Fruit fly (Drosophila melanogaster): ENCODE data around the gene RhoGAP68F.

RhoGAP68F gene

DNA sequence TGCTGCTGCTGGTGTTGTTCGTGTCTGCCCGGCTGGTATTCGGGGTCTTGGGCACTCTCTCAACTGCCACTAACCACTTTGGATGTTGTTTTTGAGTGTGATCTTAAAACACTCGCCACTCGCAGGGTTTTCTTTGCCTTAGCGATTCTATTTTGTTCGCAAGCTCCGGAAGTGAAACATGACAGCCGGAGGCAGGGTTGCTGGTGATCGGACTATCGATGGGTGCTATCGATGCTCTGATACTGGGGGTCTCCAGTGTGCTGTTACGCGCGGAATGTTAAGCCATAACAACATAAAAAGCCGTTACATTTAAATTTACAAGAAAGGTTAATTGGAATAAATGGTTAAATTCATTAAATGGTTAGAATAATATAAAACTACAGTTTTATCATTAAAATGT lies 13.7 kb upstream of the RhoGAP68F start, which contains the start of gene yps (continued):
- TF ChIP-seq jigr1 (GFP tag; IDR thresholded peaks at IDR 0.05) (no peak), HLH54F (GFP tag; optimal IDR thresholded peaks at IDR 0.05) (peak; percentile 87), Lim3 (GFP tag; IDR thresholded peaks at IDR 0.05) (no peak), CG9876 (GFP tag; optimal IDR thresholded peaks at IDR 0.05) (peak; percentile 92), CG12769 (tag; optimal IDR thresholded peaks at IDR 0.05) (peak; percentile 93), HHEX (GFP tag; optimal IDR thresholded peaks at IDR 0.05) (peak; percentile 97), CG30431 (GFP tag; optimal IDR thresholded peaks at IDR 0.05) (peak; percentile 77), CG33557 (GFP tag; optimal IDR thresholded peaks at IDR 0.05) (peak; percentile 95), lbe (GFP tag; optimal IDR thresholded peaks at IDR 0.05) (peak; percentile 89), CG10274 (GFP tag; optimal IDR thresholded peaks at IDR 0.05) (peak; percentile 90), Bgb (GFP tag; IDR thresholded peaks at IDR 0.05; ENCODE audit: partially characterized antibody) (peak; percentile 89), CG2129 (GFP tag; IDR thresholded peaks at IDR 0.05; ENCODE audit: partially characterized antibody) (peak; percentile 33; the same call in 1 of the 2 replicates), emc (GFP tag; optimal IDR thresholded peaks at IDR 0.05) (peak; percentile 86), CG9437 (GFP tag; optimal IDR thresholded peaks at IDR 0.05) (peak; percentile 78), CG7372 (GFP tag; IDR thresholded peaks at IDR 0.05) (peak; percentile 75), chinmo (GFP tag; IDR thresholded peaks at IDR 0.05; ENCODE audit: partially characterized antibody) (no peak), Dek (tag; optimal IDR thresholded peaks at IDR 0.05) (peak; percentile 85), Ravus (GFP tag; IDR thresholded peaks at IDR 0.05) (peak; percentile 65), CG17186 (GFP tag; optimal IDR thresholded peaks at IDR 0.05) (peak; percentile 100), Ptx1 (GFP tag; IDR thresholded peaks at IDR 0.05) (peak; percentile 82), CG17568 (GFP tag; optimal IDR thresholded peaks at IDR 0.05) (peak; percentile 96), CG12659 (GFP tag; optimal IDR thresholded peaks at IDR 0.05) (peak; percentile 98), schlank (tag; optimal IDR thresholded peaks at IDR 0.05) (peak; percentile 97), CG4424 (GFP tag; optimal IDR thresholded peaks at IDR 0.05) (peak; percentile 92), fd96Cb (tag; optimal IDR thresholded peaks at IDR 0.05) (peak; percentile 71), CG9932 (GFP tag; IDR thresholded peaks at IDR 0.05) (peak; percentile 82), Deaf1 (tag; optimal IDR thresholded peaks at IDR 0.05) (peak; percentile 69), CG12104 (GFP tag; optimal IDR thresholded peaks at IDR 0.05) (peak; percentile 96), Nf-YB (GFP tag; optimal IDR thresholded peaks at IDR 0.05) (peak; percentile 77), nmo (GFP tag; optimal IDR thresholded peaks at IDR 0.05) (peak; percentile 81), CG10462 (GFP tag; optimal IDR thresholded peaks at IDR 0.05) (peak; percentile 73), wek (GFP tag; optimal IDR thresholded peaks at IDR 0.05) (peak; percentile 96), CG16813 (GFP tag; IDR thresholded peaks at IDR 0.05; ENCODE audit: partially characterized antibody) (peak; percentile 79), Oaz (GFP tag; IDR thresholded peaks at IDR 0.05) (peak; percentile 72), ro (GFP tag; IDR thresholded peaks at IDR 0.05) (no peak), CG2712 (tag; optimal IDR thresholded peaks at IDR 0.05) (peak; percentile 91), CHES-1-like (GFP tag; optimal IDR thresholded peaks at IDR 0.05) (peak; percentile 96), klu (GFP tag; IDR thresholded peaks at IDR 0.05) (no peak; the same call in 1 of the 2 replicates), zfh1 (GFP tag; IDR thresholded peaks at IDR 0.05) (peak; percentile 97), Dip3 (GFP tag; optimal IDR thresholded peaks at IDR 0.05) (peak; percentile 84), ems (GFP tag; optimal IDR thresholded peaks at IDR 0.05) (peak; percentile 83), gce (GFP tag; IDR thresholded peaks at IDR 0.05) (peak; percentile 95; the same call in 2 of the 3 replicates), unpg (GFP tag; optimal IDR thresholded peaks at IDR 0.05) (peak; percentile 91), lov (optimal IDR thresholded peaks at IDR 0.05) (no peak), lov (GFP tag; IDR thresholded peaks at IDR 0.05) (peak; percentile 97), Aef1 (GFP tag; IDR thresholded peaks at IDR 0.05) (peak; percentile 65), Spps (tag; optimal IDR thresholded peaks at IDR 0.05) (peak; percentile 80), Sin3A (optimal IDR thresholded peaks at IDR 0.05) (peak; percentile 28), Mes4 (GFP tag; optimal IDR thresholded peaks at IDR 0.05) (peak; percentile 97), Myb (GFP tag; optimal IDR thresholded peaks at IDR 0.05) (peak; percentile 98), grau (tag; optimal IDR thresholded peaks at IDR 0.05) (peak; percentile 87)

Measured in whole organism, embryonic.